Fruit fly (Drosophila melanogaster): ENCODE results near the gene CG33784.

CG33784 gene

DNA sequence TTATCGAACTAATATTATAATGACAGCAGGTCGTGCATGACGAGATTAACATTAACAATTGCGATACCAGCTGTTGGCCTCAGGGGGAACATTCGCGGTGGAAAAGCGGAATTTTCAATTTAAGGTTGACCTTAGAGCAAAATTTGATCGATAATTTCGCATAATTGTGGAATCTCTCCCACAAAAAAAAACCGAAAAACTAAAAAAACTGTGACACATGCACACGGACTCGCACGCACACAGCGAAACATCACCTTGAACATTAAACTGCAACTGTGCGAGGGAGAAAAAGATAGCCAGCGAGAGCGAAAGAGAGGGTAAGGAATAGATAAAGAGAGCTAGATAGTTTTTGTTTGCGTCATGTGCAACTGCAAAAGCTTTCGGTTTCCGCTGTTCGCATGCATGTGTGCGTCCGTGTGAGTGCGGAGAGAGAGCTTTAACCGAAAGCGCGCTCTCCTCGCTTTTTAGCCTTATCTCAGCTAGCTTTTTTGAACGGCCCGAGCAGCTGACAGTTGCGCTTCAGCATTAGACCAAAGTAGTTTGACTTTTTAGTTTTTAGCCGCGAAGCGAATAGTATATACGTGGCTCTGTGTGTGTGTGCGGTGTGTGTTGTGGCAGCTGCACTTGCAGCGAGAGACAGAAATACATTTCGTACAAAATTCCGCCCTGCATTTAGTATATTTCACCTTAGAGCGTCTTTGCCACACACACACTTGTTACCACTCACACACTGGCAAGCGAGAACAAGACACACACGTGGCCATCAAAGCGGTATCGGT, 25.7 kb downstream of the CG33784 start:
- TF ChIP-seq CG6276 (GFP tag; optimal IDR thresholded peaks at IDR 0.05), result peak; percentile 12
- TF ChIP-seq CG15336 (GFP tag; IDR thresholded peaks at IDR 0.05), result peak; percentile 29; the same call in 1 of the 2 replicates
- TF ChIP-seq net (GFP tag; optimal IDR thresholded peaks at IDR 0.05), result peak; percentile 3
- TF ChIP-seq Eip78C (GFP tag), result peak; percentile 34
- TF ChIP-seq fkh (GFP tag; optimal IDR thresholded peaks at IDR 0.05), result peak; percentile 38
- peak; percentile 66 for TF ChIP-seq CG16779 (tag; optimal IDR thresholded peaks at IDR 0.05)
- TF ChIP-seq ss (GFP tag; optimal IDR thresholded peaks at IDR 0.05), result peak in 1 of 2 experiments; percentile 38
- peak; percentile 52; the same call in 1 of the 3 replicates for TF ChIP-seq eg (GFP tag; IDR thresholded peaks at IDR 0.05)
- peak; percentile 7 for TF ChIP-seq CG6808 (GFP tag; optimal IDR thresholded peaks at IDR 0.05)
- TF ChIP-seq fd59A (GFP tag; optimal IDR thresholded peaks at IDR 0.05), result no peak
- TF ChIP-seq topi (GFP tag; optimal IDR thresholded peaks at IDR 0.05), result no peak
- TF ChIP-seq Met (GFP tag; optimal IDR thresholded peaks at IDR 0.05), result no peak

DNA sequence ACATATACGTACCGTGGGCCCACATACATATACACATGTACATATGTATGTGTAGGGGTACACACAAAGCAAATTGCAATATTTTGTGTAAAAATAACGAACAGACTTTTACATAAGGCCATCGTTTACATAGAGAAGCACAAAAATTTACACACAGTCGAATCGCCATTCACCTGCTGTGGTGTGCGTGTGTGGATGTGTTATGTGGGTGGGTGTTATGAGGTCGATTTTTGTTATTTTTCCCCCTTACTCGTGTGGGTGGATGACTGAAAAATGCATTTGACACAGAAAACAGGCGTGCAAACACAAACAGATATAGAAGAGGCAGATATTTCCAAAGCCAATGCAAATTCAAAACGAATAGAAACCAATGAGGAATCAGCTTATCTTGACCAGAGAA, 27.3 kb downstream of the CG33784 start:
- TF ChIP-seq Blimp-1 (GFP tag; optimal IDR thresholded peaks at IDR 0.05) (no peak), CG10669 (GFP tag; optimal IDR thresholded peaks at IDR 0.05) (no peak), Hr39 (GFP tag; optimal IDR thresholded peaks at IDR 0.05) (no peak)

DNA sequence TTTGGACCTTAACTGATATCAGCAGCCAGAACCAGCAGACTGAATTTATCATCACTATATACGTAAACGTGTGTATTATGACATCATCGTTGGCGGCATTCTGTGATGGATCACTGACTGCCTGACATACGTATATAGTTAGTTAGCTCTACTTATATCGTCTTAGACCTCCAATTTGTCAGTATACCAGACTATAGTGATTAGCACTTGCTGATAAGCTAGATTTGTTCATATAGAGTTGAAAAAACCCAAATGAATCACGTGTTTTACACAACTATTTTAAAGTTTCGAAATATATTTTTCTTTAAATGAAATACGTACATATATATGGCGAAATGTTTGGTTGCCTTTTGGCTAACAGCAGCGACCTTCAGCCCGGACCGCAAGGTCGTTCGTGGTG, 28.1 kb downstream of the CG33784 start:
- TF ChIP-seq esn (GFP tag; optimal IDR thresholded peaks at IDR 0.05), result no peak
- TF ChIP-seq CG8319 (GFP tag; optimal IDR thresholded peaks at IDR 0.05), result no peak
- TF ChIP-seq Blimp-1 (GFP tag; optimal IDR thresholded peaks at IDR 0.05), result no peak
- no peak for TF ChIP-seq pdm3 (GFP tag; optimal IDR thresholded peaks at IDR 0.05)
- no peak for TF ChIP-seq spab (GFP tag; optimal IDR thresholded peaks at IDR 0.05)
- TF ChIP-seq CG8632 (GFP tag; optimal IDR thresholded peaks at IDR 0.05), result no peak
- no peak for TF ChIP-seq Hr39 (GFP tag; optimal IDR thresholded peaks at IDR 0.05)
- no peak for TF ChIP-seq OdsH (GFP tag; optimal IDR thresholded peaks at IDR 0.05)
- no peak for TF ChIP-seq svp (GFP tag)
- TF ChIP-seq vri (GFP tag; optimal IDR thresholded peaks at IDR 0.05), result no peak
- TF ChIP-seq CG6276 (GFP tag; optimal IDR thresholded peaks at IDR 0.05), result no peak
- TF ChIP-seq Sox15 (GFP tag; optimal IDR thresholded peaks at IDR 0.05), result no peak
- TF ChIP-seq dsx (GFP tag; optimal IDR thresholded peaks at IDR 0.05; ENCODE audit: poor library complexity, severe bottlenecking), result no peak

DNA sequence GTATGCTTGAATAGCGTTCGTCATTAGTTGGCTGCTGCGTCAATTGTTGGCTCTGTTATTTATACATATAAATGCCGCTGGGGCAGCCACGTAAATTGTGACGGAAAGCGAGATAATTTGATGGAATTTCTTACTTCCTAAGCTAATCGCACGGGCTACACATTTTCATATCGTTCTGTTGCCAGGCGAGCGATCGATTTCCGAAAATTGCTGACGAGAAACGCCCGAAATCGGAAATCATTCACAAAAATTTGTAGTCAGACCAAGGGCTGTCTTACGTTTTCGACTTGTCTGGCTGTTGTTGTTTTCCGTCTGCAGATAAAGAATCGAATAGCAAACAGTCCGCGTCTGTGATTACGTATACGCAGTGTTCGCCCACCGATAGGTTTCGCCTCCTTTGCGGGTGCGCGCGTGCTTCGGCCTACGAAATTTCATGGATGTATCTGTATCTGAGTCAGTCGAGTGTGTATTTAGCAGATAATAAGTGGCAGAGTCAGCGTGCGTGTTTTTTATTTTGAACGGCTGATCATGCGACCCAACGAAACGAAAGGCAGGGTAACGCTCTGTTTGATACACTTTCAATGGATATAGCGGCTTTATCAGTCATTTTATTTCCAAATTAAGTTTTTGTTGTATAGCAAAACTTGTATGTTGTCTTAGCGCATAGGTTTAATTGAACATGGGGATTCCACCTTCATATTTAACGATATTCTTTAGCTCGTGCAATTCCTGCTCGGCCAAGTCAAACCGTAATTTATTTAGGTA, 30.0 kb downstream of the CG33784 start:
- peak; percentile 12 for TF ChIP-seq cyc (GFP tag; optimal IDR thresholded peaks at IDR 0.05)
- no peak for TF ChIP-seq CG6808 (GFP tag; optimal IDR thresholded peaks at IDR 0.05)
- TF ChIP-seq CG6163 (GFP tag; IDR thresholded peaks at IDR 0.05), result peak; percentile 27; the same call in 1 of the 3 replicates
- TF ChIP-seq net (GFP tag; optimal IDR thresholded peaks at IDR 0.05), result no peak
- no peak for TF ChIP-seq Met (GFP tag; optimal IDR thresholded peaks at IDR 0.05)
- TF ChIP-seq fd59A (GFP tag; optimal IDR thresholded peaks at IDR 0.05), result no peak
- TF ChIP-seq CG8632 (GFP tag; optimal IDR thresholded peaks at IDR 0.05), result no peak
- no peak for TF ChIP-seq CG8119 (GFP tag; IDR thresholded peaks at IDR 0.05)
- TF ChIP-seq dsx (GFP tag; optimal IDR thresholded peaks at IDR 0.05; ENCODE audit: poor library complexity, severe bottlenecking), result no peak
- TF ChIP-seq CG16779 (tag; optimal IDR thresholded peaks at IDR 0.05), result no peak
- TF ChIP-seq vri (GFP tag; optimal IDR thresholded peaks at IDR 0.05), result peak; percentile 85
- TF ChIP-seq Eip75B (GFP tag; optimal IDR thresholded peaks at IDR 0.05), result no peak
- TF ChIP-seq CG34406 (GFP tag; optimal IDR thresholded peaks at IDR 0.05), result peak; percentile 3
- peak; percentile 83 for TF ChIP-seq fkh (GFP tag; optimal IDR thresholded peaks at IDR 0.05)
- TF ChIP-seq Hr39 (GFP tag; optimal IDR thresholded peaks at IDR 0.05), result peak; percentile 26
- no peak for TF ChIP-seq fd85E (GFP tag; optimal IDR thresholded peaks at IDR 0.05)
- peak; percentile 74 for TF ChIP-seq svp (GFP tag)
- TF ChIP-seq CG31627 (GFP tag; optimal IDR thresholded peaks at IDR 0.05), result peak; percentile 21
- 0 out of 2 replicates have a peak, but pooled peaks have one; percentile 21 for TF ChIP-seq CG15336 (GFP tag; IDR thresholded peaks at IDR 0.05)
- TF ChIP-seq Lpt (GFP tag; optimal IDR thresholded peaks at IDR 0.05), result no peak
- no peak for TF ChIP-seq salr (GFP tag; optimal IDR thresholded peaks at IDR 0.05)
- no peak for TF ChIP-seq CG10669 (GFP tag; optimal IDR thresholded peaks at IDR 0.05)
- TF ChIP-seq Hr4 (GFP tag; optimal IDR thresholded peaks at IDR 0.05), result no peak
- TF ChIP-seq CG10631 (GFP tag; optimal IDR thresholded peaks at IDR 0.05), result no peak
- TF ChIP-seq CG11294 (GFP tag; IDR thresholded peaks at IDR 0.05), result no peak
- TF ChIP-seq esn (GFP tag; optimal IDR thresholded peaks at IDR 0.05), result peak; percentile 40
- TF ChIP-seq CG3919 (GFP tag; optimal IDR thresholded peaks at IDR 0.05), result no peak
- no peak for TF ChIP-seq spab (GFP tag; optimal IDR thresholded peaks at IDR 0.05)
- TF ChIP-seq Eip93F (GFP tag; optimal IDR thresholded peaks at IDR 0.05), result peak; percentile 55

Data from whole organism, prepupa.